Worm (Caenorhabditis elegans): ENCODE data around the gene Y110A2AL.6.

Y110A2AL.6 gene

ce11 chrII:2804245-2804644 is 37.2 kb downstream of the Y110A2AL.6 start (continued):
- TF ChIP-seq nhr-77 (tag; optimal IDR thresholded peaks at IDR 0.05): no peak
- TF ChIP-seq cey-2 (tag; optimal IDR thresholded peaks at IDR 0.05; ENCODE audit: borderline replicate concordance, insufficient read depth): no peak
- no peak for TF ChIP-seq lir-3 (tag; optimal IDR thresholded peaks at IDR 0.05)
- no peak for TF ChIP-seq nhr-111 (GFP tag; optimal IDR thresholded peaks at IDR 0.05)
- TF ChIP-seq daf-19 (GFP tag; conservative IDR thresholded peaks at IDR 0.05): no peak
- peak; percentile 0 for TF ChIP-seq mes-2 (tag; optimal IDR thresholded peaks at IDR 0.05; ENCODE audit: poor library complexity, severe bottlenecking)
- TF ChIP-seq ceh-44 (GFP tag; IDR thresholded peaks at IDR 0.05): no peak
- no peak for TF ChIP-seq R02D3.7 (tag; optimal IDR thresholded peaks at IDR 0.05)
- TF ChIP-seq mxl-3 (GFP tag; optimal IDR thresholded peaks at IDR 0.05): no peak
- TF ChIP-seq lim-7 (GFP tag; IDR thresholded peaks at IDR 0.05): no peak
- TF ChIP-seq daf-8 (GFP tag; IDR thresholded peaks at IDR 0.05): no peak
- TF ChIP-seq tag-97 (GFP tag; IDR thresholded peaks at IDR 0.05): no peak
- TF ChIP-seq zfp-2 (tag; optimal IDR thresholded peaks at IDR 0.05): no peak
- no peak for TF ChIP-seq nhr-10 (tag; optimal IDR thresholded peaks at IDR 0.05)

- TF ChIP-seq pha-4 (GFP tag; IDR thresholded peaks at IDR 0.05) (0 out of 2 replicates have a peak, but pooled peaks have one; percentile 7), pha-4 (tag; optimal IDR thresholded peaks at IDR 0.05) (no peak), gei-8 (GFP tag; optimal IDR thresholded peaks at IDR 0.05) (no peak), nhr-10 (tag; optimal IDR thresholded peaks at IDR 0.05) (no peak), madf-9 (GFP tag; conservative IDR thresholded peaks at IDR 0.05) (no peak), dmd-6 (GFP tag; IDR thresholded peaks at IDR 0.05) (peak; percentile 68), nhr-48 (tag; optimal IDR thresholded peaks at IDR 0.05) (peak; percentile 70), nhr-102 (tag; optimal IDR thresholded peaks at IDR 0.05) (peak; percentile 40), unc-62 (GFP tag; optimal IDR thresholded peaks at IDR 0.05 in 1 of 2) (peak in 1 of 2 experiments; percentile 70), unc-62 (tag; optimal IDR thresholded peaks at IDR 0.05) (no peak), daf-16 (GFP tag; optimal IDR thresholded peaks at IDR 0.05) (no peak), daf-16 (tag; optimal IDR thresholded peaks at IDR 0.05) (peak; percentile 54), mxl-3 (GFP tag; optimal IDR thresholded peaks at IDR 0.05) (peak; percentile 70), cey-2 (tag; optimal IDR thresholded peaks at IDR 0.05; ENCODE audit: borderline replicate concordance, insufficient read depth) (peak; percentile 3), hlh-11 (tag; optimal IDR thresholded peaks at IDR 0.05) (peak; percentile 69), attf-4 (tag; optimal IDR thresholded peaks at IDR 0.05) (no peak), pqm-1 (tag; optimal IDR thresholded peaks at IDR 0.05) (peak; percentile 82), hlh-30 (tag; optimal IDR thresholded peaks at IDR 0.05; ENCODE audit: insufficient read depth) (peak; percentile 64), nhr-28 (tag; optimal IDR thresholded peaks at IDR 0.05) (peak; percentile 63), mxl-2 (GFP tag; conservative IDR thresholded peaks at IDR 0.05) (peak; percentile 66; the same call in 1 of the 2 replicates), dve-1 (tag; optimal IDR thresholded peaks at IDR 0.05; ENCODE audit: insufficient read depth) (peak; percentile 64), ceh-82 (tag; optimal IDR thresholded peaks at IDR 0.05) (no peak), mep-1 (tag; optimal IDR thresholded peaks at IDR 0.05) (peak; percentile 16)
Observed at ce11 chrII:2802804-2803586, 38.4 kb downstream of the Y110A2AL.6 start.

- no peak for TF ChIP-seq unc-130 (GFP tag; optimal IDR thresholded peaks at IDR 0.05)
- TF ChIP-seq Y48G9A.11 (GFP tag; IDR thresholded peaks at IDR 0.05): no peak
- no peak for TF ChIP-seq Y5F2A.4 (GFP tag; optimal IDR thresholded peaks at IDR 0.05)
- TF ChIP-seq set-16 (GFP tag; IDR thresholded peaks at IDR 0.05): peak; percentile 54
- no peak for TF ChIP-seq php-3 (GFP tag; IDR thresholded peaks at IDR 0.05)
- no peak for TF ChIP-seq lin-15B (tag; optimal IDR thresholded peaks at IDR 0.05)
- TF ChIP-seq madf-5 (GFP tag; IDR thresholded peaks at IDR 0.05): no peak
- no peak for TF ChIP-seq nhr-41 (GFP tag; IDR thresholded peaks at IDR 0.05)
- no peak for TF ChIP-seq nhr-28 (tag; optimal IDR thresholded peaks at IDR 0.05)
- no peak for TF ChIP-seq jun-1 (tag; optimal IDR thresholded peaks at IDR 0.05)
- no peak for TF ChIP-seq mdl-1 (tag; optimal IDR thresholded peaks at IDR 0.05)
- no peak for TF ChIP-seq R02D3.7 (tag; optimal IDR thresholded peaks at IDR 0.05)
- no peak for TF ChIP-seq egl-43 (GFP tag; IDR thresholded peaks at IDR 0.05)
- no peak for TF ChIP-seq zip-2 (tag; optimal IDR thresholded peaks at IDR 0.05)
- TF ChIP-seq unc-62 (GFP tag; optimal IDR thresholded peaks at IDR 0.05 in 1 of 2): peak in 1 of 2 experiments; percentile 55
- TF ChIP-seq unc-62 (tag; optimal IDR thresholded peaks at IDR 0.05): no peak
- TF ChIP-seq pqm-1 (tag; optimal IDR thresholded peaks at IDR 0.05): no peak
- TF ChIP-seq dmd-8 (GFP tag; IDR thresholded peaks at IDR 0.05): no peak
Observed at ce11 chrII:2801764-2802163, 39.7 kb downstream of the Y110A2AL.6 start.
